Worm (Caenorhabditis elegans) whole organism, midembryonic: Measurements from ENCODE around the gene golg-4.
"Not testable (repeated sequence)": the region's sequence is repeated elsewhere in the genome, so short reads cannot be mapped to it uniquely, and the experiment has no call there.

Source experiments
- T22C8.4 ChIP-seq: fragments of 200-800 bp; sonication (Bioruptor generic); IDR thresholded peaks from 2 replicates; pipeline ENCODE4 v1.3.6; 2022; ENCODE audit warnings: missing genetic modification characterization, missing compliant biosample characterization
- flt-1 ChIP-seq: fragments of 200-800 bp; sonication (Bioruptor generic); IDR thresholded peaks from 2 replicates; pipeline ENCODE4 v1.3.6; 2022; ENCODE audit warnings: missing genetic modification characterization, missing compliant biosample characterization
- tab-1 ChIP-seq: fragments of 200-800 bp; sonication (Bioruptor generic); IDR thresholded peaks from 2 replicates; pipeline ENCODE4 v1.3.6; 2022; ENCODE audit warnings: missing genetic modification characterization, missing compliant biosample characterization
- ztf-23 ChIP-seq: fragments of 200-800 bp; sonication (Bioruptor generic); IDR thresholded peaks from 2 replicates; pipeline ENCODE4 v1.3.6; 2022; ENCODE audit warnings: missing genetic modification reagents, missing genetic modification characterization, missing compliant biosample characterization
- ztf-29 ChIP-seq: fragments of 200-800 bp; sonication (Bioruptor generic); IDR thresholded peaks from 2 replicates; pipeline ENCODE4 v1.3.6; 2022; ENCODE audit warnings: missing genetic modification reagents, missing genetic modification characterization, missing compliant biosample characterization

DNA sequence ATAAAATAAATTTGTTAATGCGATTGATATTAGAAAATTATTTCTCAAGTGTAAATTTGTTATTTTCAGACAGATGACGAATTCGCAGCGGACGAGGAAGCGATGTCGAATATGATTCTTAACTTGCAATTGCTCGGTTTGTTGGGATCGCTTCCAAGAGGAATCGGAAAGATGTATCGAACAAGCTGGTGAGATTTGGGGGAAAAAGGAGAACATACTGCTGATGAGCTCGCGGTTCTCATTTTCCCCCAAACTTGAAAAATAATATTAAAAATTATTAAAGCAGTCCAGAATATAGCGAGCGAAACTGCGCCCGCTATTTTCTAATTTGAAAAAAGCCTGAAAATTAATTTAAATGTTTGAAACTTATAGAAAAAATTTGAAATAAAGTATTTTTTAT lies 48.1 kb downstream of the golg-4 start, which contains the start of gene C34C12.2:
- not testable (repeated sequence) for TF ChIP-seq flt-1; ztf-23; tab-1 (GFP tag; lab: Robert Waterston, UW); ztf-29 (GFP tag; lab: Robert Waterston, UW); T22C8.4 (GFP tag; lab: Robert Waterston, UW)
